Worm (Caenorhabditis elegans) whole organism, L3 larva: ENCODE results near the gene C11H1.7.

ENCODE experiments used
- R02D3.7 ChIP-seq: fragments of 150-350 bp; optimal IDR thresholded peaks from 2 replicates; lab custom pipeline; 2014; ENCODE audit warnings: missing biosample characterization, missing genetic modification characterization
- aly-2 ChIP-seq: fragments of 150-350 bp; optimal IDR thresholded peaks from 2 replicates; lab custom pipeline; 2014; ENCODE audit warnings: missing biosample characterization, missing genetic modification characterization
- ama-1 ChIP-seq: fragments of 150-350 bp; optimal IDR thresholded peaks from 2 replicates; lab custom pipeline; 2018
- ceh-28 ChIP-seq: fragments of 150-350 bp; optimal IDR thresholded peaks from 2 replicates; lab custom pipeline; 2014; ENCODE audit warnings: missing biosample characterization, missing genetic modification reagents, missing genetic modification characterization
- ceh-82 ChIP-seq: fragments of 150-350 bp; optimal IDR thresholded peaks from 2 replicates; lab custom pipeline; 2014; ENCODE audit warnings: missing biosample characterization, missing genetic modification characterization
- ceh-9 ChIP-seq: sonication (generic microtip); optimal IDR thresholded peaks from 2 replicates; lab custom pipeline; 2018; ENCODE audit warnings: missing biosample characterization, missing genetic modification characterization
- daf-12 ChIP-seq: fragments of 150-350 bp; optimal IDR thresholded peaks from 2 replicates; lab custom pipeline; 2014; ENCODE audit warnings: missing biosample characterization, missing genetic modification reagents, missing genetic modification characterization
- egl-27 ChIP-seq: sonication (generic microtip); optimal IDR thresholded peaks from 4 replicates; lab custom pipeline; 2017; ENCODE audit warnings: missing biosample characterization, missing genetic modification reagents, missing genetic modification characterization
- elt-1 ChIP-seq: fragments of 150-350 bp; optimal IDR thresholded peaks from 2 replicates; lab custom pipeline; 2014; ENCODE audit warnings: missing biosample characterization, missing genetic modification characterization
- elt-3 ChIP-seq, 3 experiments: fragments of 150-350 bp in 1 of 3; sonication (generic microtip) in 2 of 3; optimal IDR thresholded peaks; 2 replicates in 2 of 3; 4 replicates in 1 of 3; lab custom pipeline; 2014 to 2017; ENCODE audit warnings: missing biosample characterization in 3 of 3, missing genetic modification characterization in 3 of 3
- fkh-10 ChIP-seq: sonication (generic microtip); optimal IDR thresholded peaks from 2 replicates; lab custom pipeline; 2017; ENCODE audit warnings: missing biosample characterization, missing genetic modification reagents, missing genetic modification characterization
- fkh-2 ChIP-seq: fragments of 150-350 bp; optimal IDR thresholded peaks from 2 replicates; lab custom pipeline; 2014; ENCODE audit warnings: missing biosample characterization, missing genetic modification reagents, missing genetic modification characterization
- jun-1 ChIP-seq: fragments of 150-350 bp; optimal IDR thresholded peaks from 2 replicates; lab custom pipeline; 2014; ENCODE audit warnings: missing biosample characterization, missing genetic modification reagents, missing genetic modification characterization
- lin-15B ChIP-seq: fragments of 150-350 bp; optimal IDR thresholded peaks from 2 replicates; lab custom pipeline; 2014; ENCODE audit warnings: missing biosample characterization, missing genetic modification characterization
- mdl-1 ChIP-seq: fragments of 150-350 bp; optimal IDR thresholded peaks from 2 replicates; lab custom pipeline; 2014; ENCODE audit warnings: missing biosample characterization, missing genetic modification characterization
- mml-1 ChIP-seq: fragments of 150-350 bp; sonication (generic microtip); optimal IDR thresholded peaks from 3 replicates; lab custom pipeline; 2014; ENCODE audit warnings: missing biosample characterization, missing genetic modification characterization
- nfya-1 ChIP-seq: sonication (generic microtip); optimal IDR thresholded peaks from 2 replicates; lab custom pipeline; 2017; ENCODE audit warnings: missing genetic modification characterization, mild to moderate bottlenecking, missing compliant biosample characterization, antibody characterized with exemption, moderate library complexity; ENCODE audit not compliant: insufficient read depth
- nhr-12 ChIP-seq: fragments of 150-350 bp; optimal IDR thresholded peaks from 2 replicates; lab custom pipeline; 2014; ENCODE audit warnings: missing biosample characterization, missing genetic modification characterization
- nhr-23 ChIP-seq: fragments of 150-350 bp; optimal IDR thresholded peaks from 2 replicates; lab custom pipeline; 2014; ENCODE audit warnings: missing biosample characterization, missing genetic modification reagents, missing genetic modification characterization
- nhr-25 ChIP-seq: sonication (generic microtip); optimal IDR thresholded peaks from 2 replicates; lab custom pipeline; 2017; ENCODE audit warnings: missing biosample characterization, missing genetic modification characterization
- nhr-28 ChIP-seq: fragments of 150-350 bp; optimal IDR thresholded peaks from 2 replicates; lab custom pipeline; 2014; ENCODE audit warnings: missing biosample characterization, missing genetic modification characterization
- nhr-43 ChIP-seq: sonication (generic microtip); optimal IDR thresholded peaks from 2 replicates; lab custom pipeline; 2016; ENCODE audit warnings: mild to moderate bottlenecking, missing genetic modification characterization, missing compliant biosample characterization; ENCODE audit not compliant: poor library complexity, severe bottlenecking
- nhr-67 ChIP-seq: fragments of 150-350 bp; optimal IDR thresholded peaks from 2 replicates; lab custom pipeline; 2014; ENCODE audit warnings: missing biosample characterization, missing genetic modification characterization
- nhr-76 ChIP-seq: fragments of 150-350 bp; sonication (generic microtip); optimal IDR thresholded peaks from 5 replicates; lab custom pipeline; 2014; ENCODE audit warnings: missing biosample characterization, missing genetic modification characterization
- nhr-77 ChIP-seq: fragments of 150-350 bp; optimal IDR thresholded peaks from 2 replicates; lab custom pipeline; 2014; ENCODE audit warnings: missing biosample characterization, missing genetic modification characterization
- pha-4 ChIP-seq: fragments of 150-350 bp; optimal IDR thresholded peaks from 2 replicates; lab custom pipeline; 2014; ENCODE audit warnings: missing biosample characterization, missing genetic modification reagents, missing genetic modification characterization
- pqm-1 ChIP-seq: fragments of 150-350 bp; optimal IDR thresholded peaks from 2 replicates; lab custom pipeline; 2017; ENCODE audit warnings: missing biosample characterization, missing genetic modification characterization, inconsistent platforms
- sea-2 ChIP-seq: fragments of 150-350 bp; sonication (generic microtip); optimal IDR thresholded peaks from 4 replicates; lab custom pipeline; 2014; ENCODE audit warnings: missing biosample characterization, missing genetic modification reagents, missing genetic modification characterization
- skn-1 ChIP-seq: fragments of 150-350 bp; optimal IDR thresholded peaks from 2 replicates; lab custom pipeline; 2014; ENCODE audit warnings: missing biosample characterization, missing genetic modification characterization
- tbx-2 ChIP-seq: sonication (generic microtip); optimal IDR thresholded peaks from 2 replicates; lab custom pipeline; 2016; ENCODE audit warnings: mild to moderate bottlenecking, missing genetic modification characterization, missing compliant biosample characterization
- unc-62 ChIP-seq: fragments of 150-350 bp; sonication (generic microtip); optimal IDR thresholded peaks from 4 replicates; lab custom pipeline; 2014; ENCODE audit warnings: missing biosample characterization, missing genetic modification reagents, missing genetic modification characterization
- zag-1 ChIP-seq: fragments of 150-350 bp; optimal IDR thresholded peaks from 2 replicates; lab custom pipeline; 2014; ENCODE audit warnings: missing biosample characterization, missing genetic modification characterization
- ztf-11 ChIP-seq: fragments of 150-350 bp; optimal IDR thresholded peaks from 2 replicates; lab custom pipeline; 2014; ENCODE audit warnings: missing biosample characterization, missing genetic modification characterization
- ztf-4 ChIP-seq: fragments of 150-350 bp; optimal IDR thresholded peaks from 2 replicates; lab custom pipeline; 2014; ENCODE audit warnings: missing biosample characterization, missing genetic modification characterization

C11H1.7 gene

ce11 chrX:14355034-14355433, 27.8 kb downstream of the C11H1.7 start:
- TF ChIP-seq unc-62 (GFP tag; lab: Kevin White, UChicago) (no peak), R02D3.7 (tag; lab: Kevin White, UChicago) (no peak), skn-1 (no peak), fkh-10 (GFP tag; lab: Kevin White, UChicago) (no peak), jun-1 (tag; lab: Kevin White, UChicago) (no peak), sea-2 (GFP tag; lab: Kevin White, UChicago) (no peak), ama-1 (lab: Kevin White, UChicago) (no peak), nhr-23 (tag; lab: Kevin White, UChicago) (no peak), ceh-82 (tag; lab: Kevin White, UChicago) (no peak), pqm-1 (tag; lab: Kevin White, UChicago) (no peak)

ce11 chrX:14356683-14357287, 29.6 kb downstream of the C11H1.7 start:
- TF ChIP-seq skn-1 (peak; percentile 10), nhr-12 (no peak), nfya-1 (tag; lab: Kevin White, UChicago) (peak; percentile 43), ztf-11 (tag; lab: Kevin White, UChicago) (no peak), elt-3 (tag; optimal IDR thresholded peaks at IDR 0.05; lab: Kevin White, UChicago) (no peak), nhr-76 (tag; lab: Kevin White, UChicago) (no peak), elt-1 (tag; lab: Kevin White, UChicago) (no peak), nhr-25 (tag; lab: Kevin White, UChicago) (no peak), fkh-10 (GFP tag; lab: Kevin White, UChicago) (peak; percentile 99), daf-12 (no peak), nhr-23 (tag; lab: Kevin White, UChicago) (no peak), mml-1 (tag; lab: Kevin White, UChicago) (no peak), nhr-28 (tag; lab: Kevin White, UChicago) (no peak), ztf-4 (tag; lab: Kevin White, UChicago) (no peak)

- TF ChIP-seq nfya-1 (tag; lab: Kevin White, UChicago) (no peak), fkh-10 (GFP tag; lab: Kevin White, UChicago) (peak; percentile 10), mml-1 (tag; lab: Kevin White, UChicago) (no peak)
Observed at ce11 chrX:14359571-14359970, 32.4 kb downstream of the C11H1.7 start.

DNA sequence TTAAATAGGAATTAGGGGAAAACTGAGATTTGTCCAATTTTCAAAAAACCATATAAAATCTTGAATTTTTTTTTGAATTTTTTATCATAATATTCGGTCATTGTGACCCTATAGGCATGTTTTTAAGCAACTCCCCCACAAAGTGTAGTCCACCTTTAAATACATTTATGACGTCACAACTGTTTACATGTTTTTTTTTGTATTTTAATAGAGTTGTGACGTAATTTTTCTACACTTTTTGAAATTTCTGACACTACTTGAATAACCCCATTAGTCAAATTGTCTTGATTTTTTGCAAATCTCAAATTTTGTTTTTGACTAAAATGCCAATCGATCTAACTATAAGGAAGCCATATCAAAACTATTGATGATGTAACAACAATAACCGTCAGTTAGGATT, 38.9 kb downstream of the C11H1.7 start:
- TF ChIP-seq lin-15B (tag; lab: Kevin White, UChicago) = no peak
- TF ChIP-seq fkh-10 (GFP tag; lab: Kevin White, UChicago) = no peak
- no peak for TF ChIP-seq nhr-67 (tag; lab: Kevin White, UChicago)
- no peak for TF ChIP-seq aly-2 (tag; lab: Kevin White, UChicago)
- TF ChIP-seq nhr-28 (tag; lab: Kevin White, UChicago) = no peak
- TF ChIP-seq egl-27 (tag; lab: Kevin White, UChicago) = no peak
- TF ChIP-seq ceh-9 (tag; lab: Kevin White, UChicago) = no peak
- TF ChIP-seq daf-12 = no peak
- no peak for TF ChIP-seq zag-1
- no peak for TF ChIP-seq elt-1 (tag; lab: Kevin White, UChicago)
- no peak for TF ChIP-seq nhr-43 (tag; lab: Kevin White, UChicago)
- TF ChIP-seq mdl-1 (tag; lab: Kevin White, UChicago) = no peak
- no peak for TF ChIP-seq tbx-2
- no peak for TF ChIP-seq nhr-77 (tag; lab: Kevin White, UChicago)
- no peak for TF ChIP-seq nfya-1 (tag; lab: Kevin White, UChicago)
- no peak for TF ChIP-seq ceh-28 (tag; lab: Kevin White, UChicago)
- no peak for TF ChIP-seq sea-2 (GFP tag; lab: Kevin White, UChicago)
- TF ChIP-seq fkh-2 = no peak
- TF ChIP-seq pha-4 (tag; lab: Kevin White, UChicago) = no peak
- TF ChIP-seq nhr-23 (tag; lab: Kevin White, UChicago) = no peak

DNA sequence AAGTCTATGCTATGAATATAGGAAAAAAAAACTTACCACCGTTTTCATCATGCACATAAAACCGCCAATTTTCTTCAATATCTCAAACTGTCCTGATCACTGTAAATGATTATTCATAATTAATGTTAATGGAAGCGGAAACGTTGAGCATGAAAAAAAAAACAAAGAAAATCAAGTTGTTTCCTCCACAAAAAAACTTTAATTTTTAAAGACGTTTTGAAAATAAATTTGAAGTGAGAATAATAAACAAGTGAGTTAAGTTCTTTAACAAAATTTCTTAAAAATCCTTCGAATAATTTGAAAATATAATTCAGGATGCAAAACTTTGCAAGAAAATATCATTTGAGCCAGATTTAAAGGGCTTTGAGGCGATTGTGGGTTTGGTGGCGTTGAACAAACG, 43.1 kb downstream of the C11H1.7 start, which contains the start of gene irk-3:
Gene irk-3, minus strand, starts transcription at position 101 of the 400 bp plus-strand sequence.
- no peak for TF ChIP-seq daf-12
- no peak for TF ChIP-seq ztf-11 (tag; lab: Kevin White, UChicago)
- no peak for TF ChIP-seq nhr-77 (tag; lab: Kevin White, UChicago)
